Fruit fly (Drosophila melanogaster) whole organism, wandering third instar larva: Measurements from ENCODE around the gene Sap47.

ENCODE experiments used
- Abd-B ChIP-seq: fragments of >200 bp; optimal IDR thresholded peaks from 2 replicates; lab custom pipeline; 2017; ENCODE audit warnings: missing biosample characterization, missing genetic modification characterization
- CG32264 ChIP-seq: fragments of 200-800 bp; sonication (Bioruptor generic); optimal IDR thresholded peaks from 2 replicates; lab custom pipeline; 2016; ENCODE audit warnings: missing biosample characterization, missing genetic modification characterization
- CrebA ChIP-seq: fragments of 200-800 bp; sonication (Bioruptor generic); optimal IDR thresholded peaks from 2 replicates; lab custom pipeline; 2016; ENCODE audit warnings: missing biosample characterization, mild to moderate bottlenecking, missing genetic modification characterization, borderline replicate concordance
- Dfd ChIP-seq: fragments of >200 bp; optimal IDR thresholded peaks from 2 replicates; lab custom pipeline; 2017; ENCODE audit warnings: missing biosample characterization, missing genetic modification characterization
- Dif ChIP-seq: fragments of 200-275, 200-300 bp; sonication (Bioruptor generic); optimal IDR thresholded peaks from 2 replicates; lab custom pipeline; 2018; ENCODE audit warnings: missing biosample characterization, missing genetic modification characterization; ENCODE audit not compliant: partially characterized antibody
- GATAd ChIP-seq: sonication (Bioruptor generic); optimal IDR thresholded peaks from 2 replicates; lab custom pipeline; 2016; ENCODE audit warnings: missing biosample characterization, missing genetic modification characterization
- HLH106 ChIP-seq: fragments of 200-800 bp; optimal IDR thresholded peaks from 3 replicates; lab custom pipeline; 2019; ENCODE audit warnings: missing biosample characterization, mild to moderate bottlenecking, missing genetic modification characterization, moderate library complexity
- Hnf4 ChIP-seq: fragments of 200-800 bp; sonication (Bioruptor generic); optimal IDR thresholded peaks from 2 replicates; lab custom pipeline; 2016; ENCODE audit warnings: missing biosample characterization, mild to moderate bottlenecking, missing genetic modification characterization
- Hr78 ChIP-seq: fragments of >200 bp; optimal IDR thresholded peaks from 2 replicates; lab custom pipeline; 2017; ENCODE audit warnings: missing biosample characterization, missing genetic modification characterization
- Jra ChIP-seq: sonication (Bioruptor generic); optimal IDR thresholded peaks from 2 replicates; lab custom pipeline; 2016; ENCODE audit warnings: missing biosample characterization, missing genetic modification characterization
- Mio ChIP-seq: sonication (Bioruptor generic); optimal IDR thresholded peaks from 2 replicates; lab custom pipeline; 2016; ENCODE audit warnings: missing biosample characterization, missing genetic modification characterization
- N ChIP-seq: fragments of >200 bp; optimal IDR thresholded peaks from 2 replicates; lab custom pipeline; 2018; ENCODE audit warnings: missing biosample characterization, missing external identifiers, missing genetic modification characterization
- OdsH ChIP-seq: fragments of 200-800 bp; sonication (Bioruptor generic); optimal IDR thresholded peaks from 2 replicates; lab custom pipeline; 2016; ENCODE audit warnings: missing biosample characterization, mild to moderate bottlenecking, missing genetic modification characterization
- Sp1 ChIP-seq: fragments of 200-800 bp; sonication (Bioruptor generic); optimal IDR thresholded peaks from 3 replicates; lab custom pipeline; 2019; ENCODE audit warnings: missing biosample characterization, mild to moderate bottlenecking, missing genetic modification characterization, moderate library complexity
- Vsx2 ChIP-seq: fragments of 200-300, 225-300 bp; sonication (Bioruptor generic); optimal IDR thresholded peaks from 2 replicates; lab custom pipeline; 2018; ENCODE audit warnings: missing biosample characterization, missing genetic modification characterization; ENCODE audit not compliant: partially characterized antibody
- br ChIP-seq: fragments of 200-800 bp; sonication (Bioruptor generic); optimal IDR thresholded peaks from 2 replicates; lab custom pipeline; 2016; ENCODE audit warnings: missing biosample characterization, missing genetic modification characterization
- brk ChIP-seq: fragments of 200-800 bp; sonication (Bioruptor generic); optimal IDR thresholded peaks from 2 replicates; lab custom pipeline; 2016; ENCODE audit warnings: missing biosample characterization, mild to moderate bottlenecking, missing genetic modification characterization
- dl ChIP-seq, 2 experiments: fragments of 175-275, 200-275 bp in 1 of 2; fragments of 200-275 bp in 1 of 2; sonication (Bioruptor generic); optimal IDR thresholded peaks; lab custom pipeline; 2018; ENCODE audit warnings: mild to moderate bottlenecking in 2 of 2, missing biosample characterization in 2 of 2, missing genetic modification characterization in 2 of 2, moderate library complexity in 2 of 2; ENCODE audit not compliant: partially characterized antibody in 2 of 2, insufficient read depth in 1 of 2
- dmrt93B ChIP-seq: fragments of 200-800 bp; sonication (Bioruptor generic); optimal IDR thresholded peaks from 2 replicates; lab custom pipeline; 2018; ENCODE audit warnings: missing biosample characterization, mild to moderate bottlenecking, missing genetic modification characterization
- dsf ChIP-seq: sonication (Bioruptor generic); optimal IDR thresholded peaks from 2 replicates; lab custom pipeline; 2016; ENCODE audit warnings: missing biosample characterization, missing genetic modification characterization, borderline replicate concordance
- ey ChIP-seq: fragments of 200-800 bp; sonication (Bioruptor generic); optimal IDR thresholded peaks from 2 replicates; lab custom pipeline; 2016; ENCODE audit warnings: missing biosample characterization, missing genetic modification characterization
- foxo ChIP-seq, 2 experiments: fragments of 200-800 bp; sonication (Bioruptor generic); optimal IDR thresholded peaks; 2 replicates in 1 of 2; 3 replicates in 1 of 2; lab custom pipeline; 2016 to 2017; ENCODE audit warnings: missing biosample characterization in 2 of 2, missing genetic modification characterization in 2 of 2
- jim ChIP-seq: fragments of 175-275, 200-325 bp; sonication (Bioruptor generic); optimal IDR thresholded peaks from 2 replicates; lab custom pipeline; 2016; ENCODE audit warnings: missing biosample characterization, mild to moderate bottlenecking, missing genetic modification characterization
- lola ChIP-seq: fragments of >200 bp; optimal IDR thresholded peaks from 2 replicates; lab custom pipeline; 2017; ENCODE audit warnings: missing biosample characterization, missing genetic modification characterization
- pan ChIP-seq: fragments of >200 bp; optimal IDR thresholded peaks from 2 replicates; lab custom pipeline; 2017
- psq ChIP-seq: fragments of 200-800 bp; sonication (Bioruptor generic); optimal IDR thresholded peaks from 3 replicates; lab custom pipeline; 2017; ENCODE audit warnings: missing biosample characterization, mild to moderate bottlenecking, missing genetic modification characterization, moderate library complexity
- rgr ChIP-seq: fragments of 200-800 bp; sonication (Bioruptor generic); optimal IDR thresholded peaks from 3 replicates; lab custom pipeline; 2016; ENCODE audit warnings: missing biosample characterization, mild to moderate bottlenecking, missing genetic modification characterization
- sage ChIP-seq: fragments of 200-800 bp; sonication (Bioruptor generic); optimal IDR thresholded peaks from 2 replicates; lab custom pipeline; 2016; ENCODE audit warnings: missing biosample characterization, mild to moderate bottlenecking, missing genetic modification characterization
- tai ChIP-seq: sonication (Bioruptor generic); optimal IDR thresholded peaks from 2 replicates; lab custom pipeline; 2016; ENCODE audit warnings: missing biosample characterization, missing genetic modification characterization
- usp ChIP-seq: fragments of >200 bp; optimal IDR thresholded peaks from 2 replicates; lab custom pipeline; 2017; ENCODE audit warnings: missing biosample characterization, missing genetic modification characterization
- woc ChIP-seq: sonication (Bioruptor generic); optimal IDR thresholded peaks from 2 replicates; lab custom pipeline; 2016; ENCODE audit warnings: missing biosample characterization, mild to moderate bottlenecking, missing genetic modification characterization

Sap47 gene

dm6 chr3R:15928127-15928526 is 6.8 kb upstream of the Sap47 start:
- TF ChIP-seq Mio (GFP tag; lab: Kevin White, UChicago) (no peak), Jra (GFP tag; lab: Kevin White, UChicago) (no peak)

- no peak for TF ChIP-seq foxo (GFP tag; optimal IDR thresholded peaks at IDR 0.05; lab: Kevin White, UChicago)
Measured at dm6 chr3R:15930050-15930449, 4.8 kb upstream of the Sap47 start.

dm6 chr3R:15933609-15934232 is 1.2 kb upstream of the Sap47 start, which contains the start of the genes CG5478 and blp:
Gene CG5478 (minus strand): TSS chr3R:15933734.
Gene blp (plus strand): TSS chr3R:15933847.
- TF ChIP-seq brk (GFP tag; lab: Kevin White, UChicago): no peak
- TF ChIP-seq Abd-B (GFP tag; lab: Kevin White, UChicago): no peak
- peak; percentile 87 for TF ChIP-seq Vsx2 (GFP tag; lab: Kevin White, UChicago)
- TF ChIP-seq sage: peak; percentile 34
- TF ChIP-seq psq (GFP tag; lab: Kevin White, UChicago): no peak

dm6 chr3R:15935538-15935937 is 638 bp downstream of the Sap47 start:
- no peak for TF ChIP-seq foxo (GFP tag; optimal IDR thresholded peaks at IDR 0.05; lab: Kevin White, UChicago)
- no peak for TF ChIP-seq Sp1 (GFP tag; lab: Kevin White, UChicago)
- no peak for TF ChIP-seq Hr78 (GFP tag; lab: Kevin White, UChicago)
- no peak for TF ChIP-seq br (GFP tag; lab: Kevin White, UChicago)
- no peak for TF ChIP-seq usp (GFP tag; lab: Kevin White, UChicago)
- TF ChIP-seq Hnf4 (GFP tag; lab: Kevin White, UChicago): no peak
- TF ChIP-seq GATAd (GFP tag; lab: Kevin White, UChicago): no peak
- no peak for TF ChIP-seq pan (lab: Kevin White, UChicago)
- no peak for TF ChIP-seq Vsx2 (GFP tag; lab: Kevin White, UChicago)
- no peak for TF ChIP-seq Mio (GFP tag; lab: Kevin White, UChicago)
- no peak for TF ChIP-seq HLH106
- TF ChIP-seq Abd-B (GFP tag; lab: Kevin White, UChicago): no peak
- TF ChIP-seq Dfd (GFP tag; lab: Kevin White, UChicago): no peak
- no peak for TF ChIP-seq psq (GFP tag; lab: Kevin White, UChicago)
- no peak for TF ChIP-seq dmrt93B (GFP tag; lab: Kevin White, UChicago)
- no peak for TF ChIP-seq woc (GFP tag; lab: Kevin White, UChicago)
- no peak for TF ChIP-seq dsf (GFP tag; lab: Kevin White, UChicago)
- TF ChIP-seq N: no peak
- no peak for TF ChIP-seq tai

- TF ChIP-seq N (no peak), CG32264 (GFP tag; lab: Kevin White, UChicago) (no peak), lola (GFP tag; lab: Kevin White, UChicago) (no peak), Dif (no peak), OdsH (GFP tag; lab: Kevin White, UChicago) (no peak), ey (GFP tag; lab: Kevin White, UChicago) (no peak), jim (GFP tag; lab: Kevin White, UChicago) (no peak), dl (GFP tag; optimal IDR thresholded peaks at IDR 0.05; lab: Kevin White, UChicago; ENCODE audit: insufficient read depth in 1 of 2, partially characterized antibody in 2 of 2) (no peak), psq (GFP tag; lab: Kevin White, UChicago) (no peak), Hnf4 (GFP tag; lab: Kevin White, UChicago) (no peak), HLH106 (no peak), tai (no peak), woc (GFP tag; lab: Kevin White, UChicago) (no peak), foxo (GFP tag; optimal IDR thresholded peaks at IDR 0.05; lab: Kevin White, UChicago) (no peak), CrebA (GFP tag; lab: Kevin White, UChicago) (no peak), pan (lab: Kevin White, UChicago) (no peak), GATAd (GFP tag; lab: Kevin White, UChicago) (no peak), dmrt93B (GFP tag; lab: Kevin White, UChicago) (no peak), rgr (GFP tag; lab: Kevin White, UChicago) (no peak)
- TF ChIP-seq, all 38 proteins: peak for 0
Measured at dm6 chr3R:15937708-15938107, 2.8 kb downstream of the Sap47 start.
